Fruit fly (Drosophila melanogaster): ENCODE measurements around the gene CG5815.
A peak's percentile ranks its signal among the peaks of the same experiment; 100 is the strongest.

The CG5815 gene

dm6 chr3R:27111784-27112602, at the start of gene CG5815, which contains the start of gene gb:
Gene CG5815, plus strand, starts transcription at chr3R:27112566.
Gene gb, minus strand, starts transcription at chr3R:27112270.
- peak; percentile 90 for TF ChIP-seq CG11617 (GFP tag; optimal IDR thresholded peaks at IDR 0.05)
- TF ChIP-seq toe (GFP tag; optimal IDR thresholded peaks at IDR 0.05), result peak; percentile 93
- peak; percentile 84 for TF ChIP-seq Hr96 (GFP tag; optimal IDR thresholded peaks at IDR 0.05)
- peak; percentile 91 for TF ChIP-seq CG1620 (GFP tag; optimal IDR thresholded peaks at IDR 0.05)
- TF ChIP-seq CG7045 (GFP tag; optimal IDR thresholded peaks at IDR 0.05), result peak; percentile 91
- peak; percentile 83 for TF ChIP-seq Crg-1 (GFP tag; optimal IDR thresholded peaks at IDR 0.05)
- TF ChIP-seq CG33017 (tag; optimal IDR thresholded peaks at IDR 0.05), result peak; percentile 85
- peak; percentile 90 for TF ChIP-seq CG12768 (GFP tag; optimal IDR thresholded peaks at IDR 0.05)
- TF ChIP-seq ovo (GFP tag; optimal IDR thresholded peaks at IDR 0.05), result peak; percentile 81
- TF ChIP-seq bab1 (GFP tag; optimal IDR thresholded peaks at IDR 0.05), result peak; percentile 92
- peak; percentile 76 for TF ChIP-seq pad (GFP tag; optimal IDR thresholded peaks at IDR 0.05)
- TF ChIP-seq tj (GFP tag; optimal IDR thresholded peaks at IDR 0.05), result peak; percentile 86
- peak; percentile 86 for TF ChIP-seq CG7101 (tag; optimal IDR thresholded peaks at IDR 0.05)
- peak; percentile 96 for TF ChIP-seq cic (GFP tag; optimal IDR thresholded peaks at IDR 0.05)
- TF ChIP-seq Mnt (GFP tag; optimal IDR thresholded peaks at IDR 0.05), result peak; percentile 90
- TF ChIP-seq kay (GFP tag; ENCODE audit: borderline replicate concordance), result no peak
- TF ChIP-seq cnc (optimal IDR thresholded peaks at IDR 0.05), result no peak
- TF ChIP-seq Clk (GFP tag; optimal IDR thresholded peaks at IDR 0.05), result peak; percentile 83
- TF ChIP-seq CG5204 (GFP tag; optimal IDR thresholded peaks at IDR 0.05), result peak; percentile 88
- peak; percentile 85 for TF ChIP-seq CG14711 (tag; optimal IDR thresholded peaks at IDR 0.05)

- TF ChIP-seq CG11617 (GFP tag; optimal IDR thresholded peaks at IDR 0.05) (no peak), Hr96 (GFP tag; optimal IDR thresholded peaks at IDR 0.05) (no peak), ovo (GFP tag; optimal IDR thresholded peaks at IDR 0.05) (no peak)
These were observed 48.3 kb upstream of the CG5815 start, which contains the start of gene Nep5 for dm6 chr3R:27064099-27064498. Gene Nep5, minus strand, starts transcription at chr3R:27064199.

- TF ChIP-seq Crg-1 (GFP tag; optimal IDR thresholded peaks at IDR 0.05) (no peak), Hr96 (GFP tag; optimal IDR thresholded peaks at IDR 0.05) (no peak), Mnt (GFP tag; optimal IDR thresholded peaks at IDR 0.05) (no peak), CG14711 (tag; optimal IDR thresholded peaks at IDR 0.05) (no peak), ovo (GFP tag; optimal IDR thresholded peaks at IDR 0.05) (no peak), CG33017 (tag; optimal IDR thresholded peaks at IDR 0.05) (no peak), CG11617 (GFP tag; optimal IDR thresholded peaks at IDR 0.05) (no peak), tj (GFP tag; optimal IDR thresholded peaks at IDR 0.05) (no peak), CG1620 (GFP tag; optimal IDR thresholded peaks at IDR 0.05) (no peak)
These were observed 47.2 kb upstream of the CG5815 start, which contains the start of gene CG43935 for dm6 chr3R:27065136-27065535. Gene CG43935, plus strand, starts transcription at chr3R:27065436.

- peak; percentile 8 for TF ChIP-seq CG14711 (tag; optimal IDR thresholded peaks at IDR 0.05)
- TF ChIP-seq Crg-1 (GFP tag; optimal IDR thresholded peaks at IDR 0.05), result no peak
- no peak for TF ChIP-seq CG7101 (tag; optimal IDR thresholded peaks at IDR 0.05)
- TF ChIP-seq pad (GFP tag; optimal IDR thresholded peaks at IDR 0.05), result no peak
These were observed 45.0 kb upstream of the CG5815 start for dm6 chr3R:27067362-27067761.

dm6 chr3R:27069201-27069600, 43.2 kb upstream of the CG5815 start:
- TF ChIP-seq toe (GFP tag; optimal IDR thresholded peaks at IDR 0.05), result no peak
- peak; percentile 75 for TF ChIP-seq kay (GFP tag; ENCODE audit: borderline replicate concordance)

- TF ChIP-seq cic (GFP tag; optimal IDR thresholded peaks at IDR 0.05) (no peak), Hr96 (GFP tag; optimal IDR thresholded peaks at IDR 0.05) (no peak), CG12768 (GFP tag; optimal IDR thresholded peaks at IDR 0.05) (peak; percentile 11), pad (GFP tag; optimal IDR thresholded peaks at IDR 0.05) (peak; percentile 46), bab1 (GFP tag; optimal IDR thresholded peaks at IDR 0.05) (peak; percentile 31), ovo (GFP tag; optimal IDR thresholded peaks at IDR 0.05) (peak; percentile 40)
These were observed 42.3 kb upstream of the CG5815 start, which contains the start of gene spz for dm6 chr3R:27069810-27070625. Gene spz, minus strand, starts transcription at chr3R:27070070.

- peak; percentile 14 for TF ChIP-seq CG12768 (GFP tag; optimal IDR thresholded peaks at IDR 0.05)
- peak; percentile 69 for TF ChIP-seq kay (GFP tag; ENCODE audit: borderline replicate concordance)
- no peak for TF ChIP-seq Mnt (GFP tag; optimal IDR thresholded peaks at IDR 0.05)
- no peak for TF ChIP-seq bab1 (GFP tag; optimal IDR thresholded peaks at IDR 0.05)
- TF ChIP-seq CG7101 (tag; optimal IDR thresholded peaks at IDR 0.05), result no peak
These were observed 41.4 kb upstream of the CG5815 start for dm6 chr3R:27070906-27071498.

Data from whole organism, adult.